Worm (Caenorhabditis elegans) whole organism, early embryonic: Measurements from ENCODE around the gene W03F9.4.

Experiments
- aly-1 ChIP-seq: sonication (generic microtip); optimal IDR thresholded peaks from 2 replicates; lab custom pipeline; 2016; ENCODE audit warnings: missing genetic modification characterization, missing compliant biosample characterization
- ama-1 ChIP-seq: fragments of 150-350 bp; optimal IDR thresholded peaks from 2 replicates; lab custom pipeline; 2014
- ceh-36 ChIP-seq: sonication (generic microtip); optimal IDR thresholded peaks from 2 replicates; lab custom pipeline; 2016; ENCODE audit warnings: missing genetic modification characterization, inconsistent platforms, missing compliant biosample characterization
- ets-7 ChIP-seq: sonication (generic microtip); optimal IDR thresholded peaks from 2 replicates; lab custom pipeline; 2016; ENCODE audit warnings: missing genotype, missing genetic modification characterization, missing compliant biosample characterization
- hmbx-1 ChIP-seq: sonication (generic microtip); optimal IDR thresholded peaks from 2 replicates; lab custom pipeline; 2016; ENCODE audit warnings: mild to moderate bottlenecking, missing genetic modification characterization, missing compliant biosample characterization

DNA sequence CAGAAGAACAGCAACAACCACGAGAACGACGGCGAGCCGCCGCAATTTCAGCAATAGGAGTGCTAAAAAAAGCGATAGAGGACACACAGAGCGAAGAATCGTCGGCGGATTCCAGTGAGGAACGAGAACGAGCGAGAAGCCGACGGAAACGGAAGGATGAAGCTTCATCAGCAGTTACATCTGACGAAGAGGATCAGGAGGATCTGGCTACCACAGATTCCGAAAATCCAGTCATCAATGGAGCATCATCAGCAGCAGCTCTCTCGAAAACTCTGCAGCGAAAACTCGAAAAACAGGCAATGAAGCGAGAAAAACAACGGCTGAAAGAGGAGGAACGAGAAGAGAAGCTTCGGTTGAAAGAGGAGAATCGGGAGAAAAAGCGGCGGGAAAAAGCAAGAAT lies 38.2 kb upstream of the W03F9.4 start:
- TF ChIP-seq hmbx-1 = no peak
- no peak for TF ChIP-seq ama-1 (lab: Kevin White, UChicago)
- TF ChIP-seq ceh-36 (tag; lab: Kevin White, UChicago) = no peak
- no peak for TF ChIP-seq ets-7 (tag; lab: Kevin White, UChicago)
- TF ChIP-seq aly-1 (tag; lab: Kevin White, UChicago) = no peak
